Fruit fly (Drosophila melanogaster) whole organism, prepupa: ENCODE measurements around the gene ssp2.
A peak's percentile ranks its signal among the peaks of the same experiment; 100 is the strongest.

Experiments used
- Blimp-1 ChIP-seq: fragments of 200-800 bp; sonication (Bioruptor generic); optimal IDR thresholded peaks from 3 replicates; lab custom pipeline; 2017; ENCODE audit warnings: missing biosample characterization, missing genetic modification characterization, mild to moderate bottlenecking, moderate library complexity, missing genetic modification reagents
- CG10631 ChIP-seq: fragments of 200-800 bp; sonication (Bioruptor generic); optimal IDR thresholded peaks from 2 replicates; lab custom pipeline; 2016; ENCODE audit warnings: missing biosample characterization, missing genetic modification characterization
- CG10669 ChIP-seq: fragments of 200-800 bp; sonication (Bioruptor generic); optimal IDR thresholded peaks from 3 replicates; lab custom pipeline; 2018; ENCODE audit warnings: missing biosample characterization, mild to moderate bottlenecking, missing genetic modification characterization, moderate library complexity
- CG11294 ChIP-seq: fragments of 200-800 bp; sonication (Bioruptor generic); IDR thresholded peaks from 2 replicates; pipeline ENCODE4 v1.3.6; 2022; ENCODE audit warnings: missing biosample characterization, missing genetic modification characterization
- CG11762 ChIP-seq: fragments of 200-800 bp; sonication (Bioruptor generic); optimal IDR thresholded peaks from 3 replicates; lab custom pipeline; 2016; ENCODE audit warnings: missing biosample characterization, missing genetic modification characterization; ENCODE audit not compliant: insufficient read depth
- CG11902 ChIP-seq: fragments of 200-800 bp; sonication (Bioruptor generic); optimal IDR thresholded peaks from 3 replicates; lab custom pipeline; 2016; ENCODE audit warnings: missing biosample characterization, missing genetic modification characterization
- CG15336 ChIP-seq: fragments of 200-800 bp; sonication (Bioruptor generic); IDR thresholded peaks from 2 replicates; pipeline ENCODE4 v1.3.6; 2022; ENCODE audit warnings: missing biosample characterization, missing genetic modification characterization
- CG1621 ChIP-seq: fragments of 200-800 bp; sonication (Bioruptor generic); optimal IDR thresholded peaks from 3 replicates; lab custom pipeline; 2018; ENCODE audit warnings: missing biosample characterization, mild to moderate bottlenecking, missing genetic modification characterization
- CG3032 ChIP-seq: fragments of 200-800 bp; optimal IDR thresholded peaks from 2 replicates; lab custom pipeline; 2019; ENCODE audit warnings: missing biosample characterization, mild to moderate bottlenecking, missing genetic modification characterization, moderate library complexity
- CG32006 ChIP-seq: fragments of 200-800 bp; sonication (Bioruptor generic); optimal IDR thresholded peaks from 3 replicates; lab custom pipeline; 2017; ENCODE audit warnings: missing biosample characterization, mild to moderate bottlenecking, missing genetic modification characterization
- CG6163 ChIP-seq: fragments of 200-800 bp; sonication (Bioruptor generic); IDR thresholded peaks from 3 replicates; pipeline ENCODE4 v1.3.6; 2022; ENCODE audit warnings: missing biosample characterization, missing genetic modification characterization
- CG6792 ChIP-seq: fragments of 200-800 bp; sonication (Bioruptor generic); optimal IDR thresholded peaks from 3 replicates; lab custom pipeline; 2016; ENCODE audit warnings: missing biosample characterization, missing genetic modification characterization
- CG6808 ChIP-seq: fragments of 200-800 bp; sonication (Bioruptor generic); optimal IDR thresholded peaks from 3 replicates; lab custom pipeline; 2017; ENCODE audit warnings: missing biosample characterization, missing genetic modification characterization, mild to moderate bottlenecking, moderate library complexity, missing genetic modification reagents
- CG6854 ChIP-seq: fragments of 200-800 bp; sonication (Bioruptor generic); optimal IDR thresholded peaks from 2 replicates; lab custom pipeline; 2017; ENCODE audit warnings: missing biosample characterization, mild to moderate bottlenecking, missing genetic modification characterization
- CG7368 ChIP-seq: fragments of 200-800 bp; sonication (Bioruptor generic); optimal IDR thresholded peaks from 3 replicates; lab custom pipeline; 2016; ENCODE audit warnings: missing biosample characterization, missing genetic modification characterization
- CG8119 ChIP-seq: fragments of 200-800 bp; sonication (Bioruptor generic); IDR thresholded peaks from 3 replicates; pipeline ENCODE4 v1.3.6; 2022; ENCODE audit warnings: missing biosample characterization, missing genetic modification characterization
- CG8632 ChIP-seq: fragments of 200-800 bp; sonication (Bioruptor generic); optimal IDR thresholded peaks from 3 replicates; lab custom pipeline; 2016; ENCODE audit warnings: missing biosample characterization, missing genetic modification characterization
- CG9139 ChIP-seq: fragments of 200-800 bp; sonication (Bioruptor generic); optimal IDR thresholded peaks from 3 replicates; lab custom pipeline; 2017; ENCODE audit warnings: missing biosample characterization, mild to moderate bottlenecking, missing genetic modification characterization
- Eip78C ChIP-seq: fragments of 200-800 bp; sonication (Bioruptor generic); peaks from one replicate; lab custom pipeline; 2016; ENCODE audit warnings: missing biosample characterization, missing genetic modification characterization
- Eip93F ChIP-seq: fragments of 200-800 bp; sonication (Bioruptor generic); optimal IDR thresholded peaks from 2 replicates; lab custom pipeline; 2016; ENCODE audit warnings: missing biosample characterization, mild to moderate bottlenecking, missing genetic modification characterization
- Gug ChIP-seq: fragments of 200-800 bp; sonication (Bioruptor generic); IDR thresholded peaks from 2 replicates; pipeline ENCODE4 v1.3.6; 2022; ENCODE audit warnings: missing biosample characterization, missing genetic modification characterization
- Hr38 ChIP-seq: sonication (Bioruptor generic); optimal IDR thresholded peaks from 2 replicates; lab custom pipeline; 2016; ENCODE audit warnings: missing biosample characterization, missing genetic modification characterization
- Hr39 ChIP-seq: fragments of 200-800 bp; sonication (Bioruptor generic); optimal IDR thresholded peaks from 2 replicates; lab custom pipeline; 2016; ENCODE audit warnings: missing biosample characterization, missing genetic modification characterization
- Lpt ChIP-seq: fragments of 200-800 bp; sonication (Bioruptor generic); optimal IDR thresholded peaks from 3 replicates; lab custom pipeline; 2016; ENCODE audit warnings: missing biosample characterization, missing genetic modification characterization
- Met ChIP-seq: fragments of 200-800 bp; sonication (Bioruptor generic); optimal IDR thresholded peaks from 3 replicates; lab custom pipeline; 2016; ENCODE audit warnings: missing biosample characterization, missing genetic modification characterization
- Smox ChIP-seq: fragments of 200-800 bp; sonication (Bioruptor generic); optimal IDR thresholded peaks from 3 replicates; lab custom pipeline; 2016; ENCODE audit warnings: missing biosample characterization, missing genetic modification characterization
- Sox14 ChIP-seq: fragments of 200-800 bp; sonication (Bioruptor generic); optimal IDR thresholded peaks from 3 replicates; lab custom pipeline; 2016; ENCODE audit warnings: missing biosample characterization, missing genetic modification characterization
- Sox15 ChIP-seq: fragments of 200-800 bp; sonication (Bioruptor generic); optimal IDR thresholded peaks from 3 replicates; lab custom pipeline; 2016; ENCODE audit warnings: missing biosample characterization, missing genetic modification characterization
- achi ChIP-seq: fragments of 200-800 bp; sonication (Bioruptor generic); optimal IDR thresholded peaks from 3 replicates; lab custom pipeline; 2016; ENCODE audit warnings: missing biosample characterization, missing genetic modification characterization
- acj6 ChIP-seq: fragments of 200-800 bp; sonication (Bioruptor generic); optimal IDR thresholded peaks from 3 replicates; lab custom pipeline; 2016; ENCODE audit warnings: missing biosample characterization, missing genetic modification characterization
- cyc ChIP-seq: fragments of 200-800 bp; sonication (Bioruptor generic); optimal IDR thresholded peaks from 3 replicates; lab custom pipeline; 2016; ENCODE audit warnings: missing biosample characterization, missing genetic modification characterization
- dac ChIP-seq: fragments of 200-800 bp; sonication (Bioruptor generic); optimal IDR thresholded peaks from 2 replicates; lab custom pipeline; 2017; ENCODE audit warnings: missing biosample characterization, mild to moderate bottlenecking, missing genetic modification characterization
- dsx ChIP-seq: fragments of 200-800 bp; optimal IDR thresholded peaks from 3 replicates; lab custom pipeline; 2019; ENCODE audit warnings: missing biosample characterization, mild to moderate bottlenecking, missing genetic modification characterization, moderate library complexity; ENCODE audit not compliant: poor library complexity, severe bottlenecking
- eg ChIP-seq: fragments of 200-800 bp; sonication (Bioruptor generic); IDR thresholded peaks from 3 replicates; pipeline ENCODE4 v1.3.6; 2022; ENCODE audit warnings: missing biosample characterization, missing genetic modification characterization
- esn ChIP-seq: fragments of 200-800 bp; sonication (Bioruptor generic); optimal IDR thresholded peaks from 2 replicates; lab custom pipeline; 2016; ENCODE audit warnings: missing biosample characterization, mild to moderate bottlenecking, missing genetic modification characterization, moderate library complexity
- fd85E ChIP-seq: fragments of 200-800 bp; sonication (Bioruptor generic); optimal IDR thresholded peaks from 3 replicates; lab custom pipeline; 2016; ENCODE audit warnings: missing biosample characterization, missing genetic modification characterization
- fkh ChIP-seq: fragments of 200-800 bp; sonication (Bioruptor generic); optimal IDR thresholded peaks from 3 replicates; lab custom pipeline; 2017; ENCODE audit warnings: missing biosample characterization, mild to moderate bottlenecking, missing genetic modification characterization, moderate library complexity
- lz ChIP-seq: fragments of 200-800 bp; sonication (Bioruptor generic); optimal IDR thresholded peaks from 3 replicates; lab custom pipeline; 2016; ENCODE audit warnings: missing biosample characterization, missing genetic modification characterization
- net ChIP-seq: fragments of 200-800 bp; sonication (Bioruptor generic); optimal IDR thresholded peaks from 3 replicates; lab custom pipeline; 2016; ENCODE audit warnings: missing biosample characterization, missing genetic modification characterization
- pdm3 ChIP-seq: fragments of 200-800 bp; sonication (Bioruptor generic); optimal IDR thresholded peaks from 3 replicates; lab custom pipeline; 2016; ENCODE audit warnings: missing biosample characterization, missing genetic modification characterization
- salr ChIP-seq, 2 experiments: fragments of 200-800 bp; sonication (Bioruptor generic); optimal IDR thresholded peaks; 3 replicates each; lab custom pipeline; 2016 to 2018; ENCODE audit warnings: missing biosample characterization in 2 of 2, missing genetic modification characterization in 2 of 2, mild to moderate bottlenecking in 1 of 2
- ss ChIP-seq, 2 experiments: fragments of 200-800 bp; sonication (Bioruptor generic); optimal IDR thresholded peaks; 2 replicates in 1 of 2; 3 replicates in 1 of 2; lab custom pipeline; 2017 to 2018; ENCODE audit warnings: mild to moderate bottlenecking in 2 of 2, missing biosample characterization in 2 of 2, missing genetic modification characterization in 2 of 2, moderate library complexity in 1 of 2
- svp ChIP-seq: fragments of 200-800 bp; sonication (Bioruptor generic); peaks from one replicate; lab custom pipeline; 2016; ENCODE audit warnings: missing biosample characterization, missing genetic modification characterization
- topi ChIP-seq: fragments of 200-800 bp; sonication (Bioruptor generic); optimal IDR thresholded peaks from 3 replicates; lab custom pipeline; 2016; ENCODE audit warnings: missing biosample characterization, missing genetic modification characterization
- vri ChIP-seq: fragments of 200-800 bp; sonication (Bioruptor generic); optimal IDR thresholded peaks from 3 replicates; lab custom pipeline; 2016; ENCODE audit warnings: missing biosample characterization, mild to moderate bottlenecking, missing genetic modification characterization

Gene ssp2

DNA sequence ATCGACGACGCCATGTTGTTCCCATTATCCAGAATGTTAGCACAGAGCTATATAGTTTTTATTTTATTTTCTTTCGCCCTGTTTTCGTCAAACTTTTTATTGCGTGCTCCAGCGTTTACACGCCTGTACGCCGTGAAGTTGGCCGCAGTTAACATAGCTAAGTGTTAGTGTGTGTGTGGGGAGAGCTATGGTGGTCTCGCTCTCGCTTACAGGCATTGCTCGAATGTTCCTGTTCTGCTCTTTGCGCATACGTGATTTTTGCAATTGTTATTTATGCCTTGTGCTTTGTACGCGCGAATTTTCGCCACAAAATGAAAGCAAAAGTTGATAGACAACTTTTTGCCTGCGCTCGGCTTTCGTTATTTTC is 39.0 kb downstream of the ssp2 start:
- TF ChIP-seq fkh (GFP tag; lab: Kevin White, UChicago) (peak; percentile 24), cyc (GFP tag; lab: Kevin White, UChicago) (no peak), pdm3 (GFP tag; lab: Kevin White, UChicago) (peak; percentile 7), CG10631 (GFP tag; lab: Kevin White, UChicago) (peak; percentile 1), salr (GFP tag; optimal IDR thresholded peaks at IDR 0.05; lab: Kevin White, UChicago) (peak in 1 of 2 experiments; percentile 33), net (peak; percentile 21), CG6163 (peak; percentile 95), CG8632 (GFP tag; lab: Kevin White, UChicago) (peak; percentile 16), lz (GFP tag; lab: Kevin White, UChicago) (no peak), fd85E (GFP tag; lab: Kevin White, UChicago) (peak; percentile 4), dac (peak; percentile 21), svp (GFP tag; lab: Kevin White, UChicago) (no peak), esn (GFP tag; lab: Kevin White, UChicago) (peak; percentile 46), CG10669 (GFP tag; lab: Kevin White, UChicago) (no peak), dsx (GFP tag; lab: Kevin White, UChicago) (peak; percentile 13), Blimp-1 (GFP tag; lab: Kevin White, UChicago) (peak; percentile 96), ss (GFP tag; optimal IDR thresholded peaks at IDR 0.05; lab: Kevin White, UChicago) (peak in 1 of 2 experiments; percentile 25), eg (GFP tag; lab: Robert Waterston, UW) (peak; percentile 34), CG9139 (peak; percentile 26), topi (GFP tag; lab: Kevin White, UChicago) (peak; percentile 5), Lpt (GFP tag; lab: Kevin White, UChicago) (peak; percentile 13), CG15336 (no peak; the same call in 1 of the 2 replicates), vri (GFP tag; lab: Kevin White, UChicago) (peak; percentile 26), Sox14 (GFP tag; lab: Kevin White, UChicago) (peak; percentile 35), Met (peak; percentile 5), CG6792 (GFP tag; lab: Kevin White, UChicago) (no peak), Eip78C (GFP tag; lab: Kevin White, UChicago) (peak; percentile 74), CG1621 (tag; lab: Kevin White, UChicago) (peak; percentile 66)

DNA sequence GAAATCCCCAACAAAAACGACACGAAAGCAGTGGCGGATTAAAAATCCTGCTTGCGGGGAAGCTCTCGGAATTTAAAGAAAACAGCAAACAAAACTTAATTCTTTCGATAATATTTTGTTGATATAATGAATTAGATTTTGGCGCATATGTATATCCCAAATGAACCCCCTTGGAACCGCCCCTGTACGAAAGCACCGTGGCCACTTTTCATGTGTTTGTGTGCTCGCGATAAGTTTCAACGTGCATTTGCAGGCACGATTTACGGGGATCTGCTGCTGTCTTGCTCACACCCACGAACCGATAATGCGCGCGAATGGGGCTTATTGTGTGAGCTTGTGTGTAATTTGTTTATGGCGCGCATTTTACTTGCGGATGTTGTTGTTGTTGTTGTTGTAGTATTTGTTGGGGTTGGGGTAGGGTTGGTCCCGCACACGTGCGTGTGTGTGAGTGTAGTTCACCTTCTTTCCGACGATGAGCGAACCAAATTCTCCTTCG is 40.0 kb downstream of the ssp2 start:
- TF ChIP-seq Blimp-1 (GFP tag; lab: Kevin White, UChicago) (peak; percentile 79), eg (GFP tag; lab: Robert Waterston, UW) (peak; percentile 99), fkh (GFP tag; lab: Kevin White, UChicago) (peak; percentile 89), CG10669 (GFP tag; lab: Kevin White, UChicago) (peak; percentile 98), svp (GFP tag; lab: Kevin White, UChicago) (peak; percentile 99), fd85E (GFP tag; lab: Kevin White, UChicago) (peak; percentile 92), CG6808 (GFP tag; lab: Kevin White, UChicago) (peak; percentile 95), CG7368 (GFP tag; lab: Kevin White, UChicago) (peak; percentile 98), topi (GFP tag; lab: Kevin White, UChicago) (peak; percentile 98), CG3032 (tag; lab: Kevin White, UChicago) (peak; percentile 94), achi (GFP tag; lab: Kevin White, UChicago) (peak; percentile 98), net (peak; percentile 99), vri (GFP tag; lab: Kevin White, UChicago) (peak; percentile 97), Sox15 (GFP tag; lab: Kevin White, UChicago) (peak; percentile 98), CG11294 (peak; percentile 98), CG1621 (tag; lab: Kevin White, UChicago) (peak; percentile 96), CG15336 (peak; percentile 99), Smox (GFP tag; lab: Kevin White, UChicago) (peak; percentile 97), CG10631 (GFP tag; lab: Kevin White, UChicago) (peak; percentile 98), CG32006 (GFP tag; lab: Kevin White, UChicago) (peak; percentile 100), Gug (GFP tag; lab: Robert Waterston, UW) (peak; percentile 97), lz (GFP tag; lab: Kevin White, UChicago) (peak; percentile 98), Hr39 (GFP tag; lab: Kevin White, UChicago) (peak; percentile 99), cyc (GFP tag; lab: Kevin White, UChicago) (peak; percentile 99), acj6 (peak; percentile 99), Sox14 (GFP tag; lab: Kevin White, UChicago) (peak; percentile 99), salr (GFP tag; optimal IDR thresholded peaks at IDR 0.05; lab: Kevin White, UChicago) (peak; percentile 96 to 99), CG11762 (GFP tag; lab: Kevin White, UChicago) (peak; percentile 96), Eip93F (GFP tag; lab: Kevin White, UChicago) (peak; percentile 94), dsx (GFP tag; lab: Kevin White, UChicago) (peak; percentile 90), CG9139 (peak; percentile 90), CG11902 (GFP tag; lab: Kevin White, UChicago) (peak; percentile 99), Eip78C (GFP tag; lab: Kevin White, UChicago) (peak; percentile 100), Hr38 (GFP tag; lab: Kevin White, UChicago) (peak; percentile 98), pdm3 (GFP tag; lab: Kevin White, UChicago) (peak; percentile 99), CG6854 (peak; percentile 92), CG6792 (GFP tag; lab: Kevin White, UChicago) (peak; percentile 98), CG6163 (peak; percentile 99), CG8119 (GFP tag; lab: Robert Waterston, UW) (peak; percentile 99)
